Worm (Caenorhabditis elegans) whole organism, early embryonic: Measurements from ENCODE around the gene F09F9.5.

ENCODE experiments used
- aly-1 ChIP-seq: sonication (generic microtip); optimal IDR thresholded peaks from 2 replicates; lab custom pipeline; 2016; ENCODE audit warnings: missing genetic modification characterization, missing compliant biosample characterization
- ama-1 ChIP-seq: fragments of 150-350 bp; optimal IDR thresholded peaks from 2 replicates; lab custom pipeline; 2014
- ceh-36 ChIP-seq: sonication (generic microtip); optimal IDR thresholded peaks from 2 replicates; lab custom pipeline; 2016; ENCODE audit warnings: missing genetic modification characterization, inconsistent platforms, missing compliant biosample characterization
- hmg-4 ChIP-seq: fragments of 200-800 bp; sonication (Bioruptor generic); optimal IDR thresholded peaks from 2 replicates; lab custom pipeline; 2018; ENCODE audit warnings: mild to moderate bottlenecking, missing genetic modification characterization, missing compliant biosample characterization
- sea-1 ChIP-seq: fragments of 200-800 bp; sonication (Bioruptor generic); conservative IDR thresholded peaks from 2 replicates; pipeline ENCODE4 v1.3.6; 2022; ENCODE audit warnings: missing genetic modification characterization, missing compliant biosample characterization
- tbx-37 ChIP-seq: fragments of 200-800 bp; sonication (Bioruptor generic); conservative IDR thresholded peaks from 2 replicates; pipeline ENCODE4 v1.3.6; 2022; ENCODE audit warnings: missing genetic modification reagents, missing genetic modification characterization, missing compliant biosample characterization

DNA sequence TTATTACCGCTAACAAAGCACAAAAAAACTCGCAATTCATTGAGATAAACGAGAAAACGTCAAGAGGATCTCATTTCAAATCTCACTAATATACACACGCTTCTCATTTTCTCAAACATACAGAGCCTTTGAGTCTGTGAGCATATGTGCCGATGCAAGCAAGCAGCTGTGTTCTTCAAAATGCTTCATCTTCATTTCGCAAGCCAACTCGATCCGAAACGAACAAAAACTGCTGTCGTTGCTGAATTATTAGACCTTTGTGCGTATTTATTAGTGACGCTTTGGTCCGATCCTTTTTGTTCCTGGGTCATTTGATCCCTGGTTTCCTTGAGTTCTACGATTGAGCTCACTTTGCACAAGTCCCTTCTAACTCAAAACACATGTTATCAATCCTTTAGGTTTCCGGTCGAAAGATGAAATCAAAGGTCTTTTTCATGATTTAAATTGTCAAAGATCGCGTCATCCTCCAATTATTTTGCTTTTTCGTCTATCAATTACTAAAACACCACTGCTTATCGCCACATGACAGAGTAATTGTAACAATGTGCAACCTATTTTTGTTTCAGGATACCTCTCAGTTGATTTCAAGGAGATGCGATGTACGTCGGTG, 10.7 kb upstream of the F09F9.5 start, which contains the start of gene R02E4.2:
- no peak for TF ChIP-seq ceh-36 (tag; lab: Kevin White, UChicago)
- TF ChIP-seq aly-1: no peak
- no peak for TF ChIP-seq hmg-4 (GFP tag; lab: Kevin White, UChicago)
- TF ChIP-seq ama-1 (lab: Kevin White, UChicago): no peak
- TF ChIP-seq sea-1 (GFP tag; lab: Robert Waterston, UW): no peak
- no peak for TF ChIP-seq tbx-37 (GFP tag; lab: Robert Waterston, UW)
